Worm (Caenorhabditis elegans): ENCODE data around the gene K09C4.1.

DNA sequence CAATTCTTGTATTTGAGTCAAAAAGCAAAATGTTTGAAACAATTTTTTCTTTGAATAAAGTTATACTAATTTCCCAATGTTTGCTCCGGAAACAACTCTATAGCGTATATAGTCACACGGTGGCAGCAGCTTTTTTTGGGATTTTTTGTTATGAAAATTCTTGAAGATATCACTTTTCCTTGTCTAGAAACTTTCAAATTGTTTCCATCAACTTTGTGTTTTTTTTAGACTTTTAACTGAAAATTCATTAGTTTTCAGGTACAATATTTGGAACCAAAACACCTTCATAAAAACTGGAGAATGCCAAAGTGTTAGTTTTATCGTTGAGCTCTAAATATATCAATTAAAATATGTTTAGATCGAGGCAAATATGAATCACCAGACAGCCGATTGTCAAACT lies 26.1 kb upstream of the K09C4.1 start, which contains the start of gene K09C4.7:
- no peak for TF ChIP-seq fkh-10 (GFP tag; optimal IDR thresholded peaks at IDR 0.05)
- TF ChIP-seq unc-55 (GFP tag; optimal IDR thresholded peaks at IDR 0.05): no peak
- no peak for TF ChIP-seq nhr-11 (tag; optimal IDR thresholded peaks at IDR 0.05)
- no peak for TF ChIP-seq ahr-1 (tag; optimal IDR thresholded peaks at IDR 0.05)
